Worm (Caenorhabditis elegans) whole organism, L2 larva: ENCODE results near the gene ugt-7.
A peak's percentile ranks its signal among the peaks of the same experiment; 100 is the strongest.

Experiments used
- C34F6.9 ChIP-seq: fragments of 150-350 bp; optimal IDR thresholded peaks from 2 replicates; lab custom pipeline; 2014; ENCODE audit warnings: missing biosample characterization, missing genetic modification characterization
- F13H6.1 ChIP-seq: sonication (generic microtip); optimal IDR thresholded peaks from 2 replicates; lab custom pipeline; 2016; ENCODE audit warnings: missing genetic modification characterization, missing compliant biosample characterization
- R02D3.7 ChIP-seq: fragments of 150-350 bp; optimal IDR thresholded peaks from 2 replicates; lab custom pipeline; 2014; ENCODE audit warnings: missing biosample characterization, missing genetic modification characterization
- Y55F3AM.14 ChIP-seq: fragments of 200-800 bp; sonication (Bioruptor generic); optimal IDR thresholded peaks from 2 replicates; lab custom pipeline; 2018; ENCODE audit warnings: mild to moderate bottlenecking, missing genetic modification characterization, missing compliant biosample characterization
- ZK546.5 ChIP-seq: sonication (generic microtip); optimal IDR thresholded peaks from 2 replicates; lab custom pipeline; 2017; ENCODE audit warnings: missing biosample characterization, missing genetic modification characterization
- alr-1 ChIP-seq: fragments of 150-350 bp; optimal IDR thresholded peaks from 2 replicates; lab custom pipeline; 2014; ENCODE audit warnings: missing biosample characterization, missing genetic modification characterization
- aly-2 ChIP-seq: fragments of 150-350 bp; optimal IDR thresholded peaks from 2 replicates; lab custom pipeline; 2014; ENCODE audit warnings: missing biosample characterization, missing genetic modification characterization
- ama-1 ChIP-seq: fragments of 150-350 bp; optimal IDR thresholded peaks from 2 replicates; lab custom pipeline; 2018; ENCODE audit warnings: inconsistent platforms
- blmp-1 ChIP-seq: sonication (generic microtip); optimal IDR thresholded peaks from 2 replicates; lab custom pipeline; 2017; ENCODE audit warnings: missing genetic modification characterization, mild to moderate bottlenecking, missing compliant biosample characterization, antibody characterized with exemption, moderate library complexity; ENCODE audit not compliant: insufficient read depth
- ceh-16 ChIP-seq: fragments of 150-350 bp; optimal IDR thresholded peaks from 2 replicates; lab custom pipeline; 2014; ENCODE audit warnings: missing biosample characterization, missing genetic modification characterization
- ceh-82 ChIP-seq: fragments of 150-350 bp; optimal IDR thresholded peaks from 2 replicates; lab custom pipeline; 2014; ENCODE audit warnings: missing biosample characterization, missing genetic modification characterization
- crh-2 ChIP-seq: sonication (generic microtip); optimal IDR thresholded peaks from 2 replicates; lab custom pipeline; 2017; ENCODE audit warnings: missing biosample characterization, missing genetic modification characterization
- dmd-4 ChIP-seq: sonication (generic microtip); optimal IDR thresholded peaks from 2 replicates; lab custom pipeline; 2017; ENCODE audit warnings: missing biosample characterization, missing genetic modification characterization
- egl-27 ChIP-seq: sonication (generic microtip); optimal IDR thresholded peaks from 3 replicates; lab custom pipeline; 2017; ENCODE audit warnings: missing biosample characterization, missing genetic modification reagents, missing genetic modification characterization
- elt-1 ChIP-seq: fragments of 150-350 bp; optimal IDR thresholded peaks from 2 replicates; lab custom pipeline; 2014; ENCODE audit warnings: missing biosample characterization, missing genetic modification characterization
- elt-3 ChIP-seq: sonication (generic microtip); optimal IDR thresholded peaks from 2 replicates; lab custom pipeline; 2017; ENCODE audit warnings: missing biosample characterization, missing genetic modification characterization
- fos-1 ChIP-seq: fragments of 150-350 bp; optimal IDR thresholded peaks from 2 replicates; lab custom pipeline; 2014; ENCODE audit warnings: missing biosample characterization, missing genetic modification characterization
- gmeb-1 ChIP-seq: fragments of 150-350 bp; optimal IDR thresholded peaks from 2 replicates; lab custom pipeline; 2014; ENCODE audit warnings: missing biosample characterization, missing genetic modification characterization
- lin-11 ChIP-seq: fragments of 150-350 bp; sonication (generic microtip); optimal IDR thresholded peaks from 2 replicates; lab custom pipeline; 2014; ENCODE audit warnings: missing biosample characterization, missing genetic modification characterization, inconsistent platforms, mixed read lengths
- lin-13 ChIP-seq: fragments of 150-350 bp; optimal IDR thresholded peaks from 2 replicates; lab custom pipeline; 2014; ENCODE audit warnings: missing biosample characterization, missing genetic modification reagents, missing genetic modification characterization
- lin-39 ChIP-seq: fragments of 150-350 bp; optimal IDR thresholded peaks from 2 replicates; lab custom pipeline; 2014; ENCODE audit warnings: missing biosample characterization, missing genetic modification reagents, missing genetic modification characterization
- lsy-2 ChIP-seq, 2 experiments: fragments of 150-350 bp in 1 of 2; sonication (generic microtip) in 1 of 2; optimal IDR thresholded peaks; 2 replicates each; lab custom pipeline; 2014 to 2017; ENCODE audit warnings: missing biosample characterization in 2 of 2, missing genetic modification characterization in 2 of 2
- mab-5 ChIP-seq: fragments of 150-350 bp; optimal IDR thresholded peaks from 2 replicates; lab custom pipeline; 2014; ENCODE audit warnings: missing biosample characterization, missing genetic modification characterization
- mbf-1 ChIP-seq: sonication (generic microtip); optimal IDR thresholded peaks from 2 replicates; lab custom pipeline; 2017; ENCODE audit warnings: missing biosample characterization, missing genetic modification characterization
- mdl-1 ChIP-seq, 2 experiments: fragments of 150-350 bp in 1 of 2; sonication (generic microtip) in 1 of 2; optimal IDR thresholded peaks; 2 replicates each; lab custom pipeline; 2017; ENCODE audit warnings: missing biosample characterization in 2 of 2, missing genetic modification characterization in 2 of 2
- nhr-10 ChIP-seq: sonication (generic microtip); optimal IDR thresholded peaks from 2 replicates; lab custom pipeline; 2017; ENCODE audit warnings: missing biosample characterization, missing genetic modification characterization
- nhr-11 ChIP-seq: fragments of 150-350 bp; optimal IDR thresholded peaks from 2 replicates; lab custom pipeline; 2014; ENCODE audit warnings: missing biosample characterization, missing genetic modification characterization
- nhr-12 ChIP-seq: fragments of 150-350 bp; optimal IDR thresholded peaks from 2 replicates; lab custom pipeline; 2014; ENCODE audit warnings: missing biosample characterization, missing genetic modification characterization
- nhr-129 ChIP-seq: fragments of 150-350 bp; optimal IDR thresholded peaks from 2 replicates; lab custom pipeline; 2014; ENCODE audit warnings: missing biosample characterization, missing genetic modification characterization
- nhr-21 ChIP-seq: fragments of 150-350 bp; optimal IDR thresholded peaks from 2 replicates; lab custom pipeline; 2014; ENCODE audit warnings: missing biosample characterization, missing genetic modification characterization
- nhr-23 ChIP-seq: fragments of 150-350 bp; optimal IDR thresholded peaks from 2 replicates; lab custom pipeline; 2014; ENCODE audit warnings: missing biosample characterization, missing genetic modification reagents, missing genetic modification characterization
- nhr-237 ChIP-seq: fragments of 150-350 bp; optimal IDR thresholded peaks from 2 replicates; lab custom pipeline; 2014; ENCODE audit warnings: missing biosample characterization, missing genetic modification characterization
- nhr-25 ChIP-seq: fragments of 150-350 bp; sonication (generic microtip); optimal IDR thresholded peaks from 3 replicates; lab custom pipeline; 2014; ENCODE audit warnings: missing biosample characterization, missing genetic modification characterization
- nhr-6 ChIP-seq: fragments of 150-350 bp; optimal IDR thresholded peaks from 2 replicates; lab custom pipeline; 2014; ENCODE audit warnings: missing biosample characterization, missing genetic modification characterization
- nhr-77 ChIP-seq: fragments of 150-350 bp; optimal IDR thresholded peaks from 2 replicates; lab custom pipeline; 2014; ENCODE audit warnings: missing biosample characterization, missing genetic modification characterization
- peb-1 ChIP-seq: fragments of 150-350 bp; optimal IDR thresholded peaks from 2 replicates; lab custom pipeline; 2014; ENCODE audit warnings: missing biosample characterization, missing genetic modification characterization
- sem-4 ChIP-seq: fragments of 150-350 bp; optimal IDR thresholded peaks from 2 replicates; lab custom pipeline; 2014; ENCODE audit warnings: missing biosample characterization, missing genetic modification reagents, missing genetic modification characterization
- skn-1 ChIP-seq: sonication (generic microtip); optimal IDR thresholded peaks from 2 replicates; lab custom pipeline; 2017; ENCODE audit warnings: missing biosample characterization, missing genetic modification characterization
- sma-3 ChIP-seq: sonication (generic microtip); optimal IDR thresholded peaks from 2 replicates; lab custom pipeline; 2016; ENCODE audit warnings: missing genetic modification reagents, missing genetic modification characterization, missing compliant biosample characterization
- sma-9 ChIP-seq, 2 experiments: fragments of 150-350 bp in 1 of 2; sonication (generic microtip) in 1 of 2; optimal IDR thresholded peaks; 2 replicates each; lab custom pipeline; 2014 to 2016; ENCODE audit warnings: missing genetic modification characterization in 2 of 2, mild to moderate bottlenecking in 1 of 2, missing biosample characterization in 1 of 2, missing compliant biosample characterization in 1 of 2, missing genetic modification reagents in 1 of 2, moderate library complexity in 1 of 2
- snpc-4 ChIP-seq: fragments of 150-350 bp; optimal IDR thresholded peaks from 2 replicates; lab custom pipeline; 2014; ENCODE audit warnings: missing biosample characterization, missing genetic modification characterization
- unc-39 ChIP-seq: fragments of 150-350 bp; optimal IDR thresholded peaks from 2 replicates; lab custom pipeline; 2014; ENCODE audit warnings: missing biosample characterization, missing genetic modification characterization
- unc-55 ChIP-seq: fragments of 150-350 bp; sonication (generic microtip); optimal IDR thresholded peaks from 3 replicates; lab custom pipeline; 2014; ENCODE audit warnings: missing biosample characterization, missing genetic modification reagents, missing genetic modification characterization
- unc-62 ChIP-seq: fragments of 150-350 bp; optimal IDR thresholded peaks from 2 replicates; lab custom pipeline; 2014; ENCODE audit warnings: missing biosample characterization, missing genetic modification reagents, missing genetic modification characterization
- zag-1 ChIP-seq: fragments of 150-350 bp; optimal IDR thresholded peaks from 2 replicates; lab custom pipeline; 2014; ENCODE audit warnings: missing biosample characterization, missing genetic modification characterization
- ztf-1 ChIP-seq: fragments of 200-800 bp; sonication (Bioruptor generic); conservative IDR thresholded peaks from 2 replicates; pipeline ENCODE4 v1.3.6; 2022; ENCODE audit warnings: missing genetic modification characterization, missing compliant biosample characterization
- ztf-11 ChIP-seq: sonication (generic microtip); optimal IDR thresholded peaks from 2 replicates; lab custom pipeline; 2017; ENCODE audit warnings: missing biosample characterization, missing genetic modification characterization
- ztf-4 ChIP-seq: fragments of 150-350 bp; optimal IDR thresholded peaks from 2 replicates; lab custom pipeline; 2014; ENCODE audit warnings: missing biosample characterization, missing genetic modification characterization

ugt-7 gene

ce11 chrV:5000406-5000805 is at the start of gene ugt-7:
Gene ugt-7 (minus strand): TSS chrV:5000566.
- TF ChIP-seq mbf-1 (tag; lab: Kevin White, UChicago) = no peak
- TF ChIP-seq lin-11 = no peak
- TF ChIP-seq fos-1 (tag; lab: Kevin White, UChicago) = peak; percentile 66
- no peak for TF ChIP-seq nhr-11 (tag; lab: Kevin White, UChicago)
- TF ChIP-seq, all 48 proteins: peak for 1

ce11 chrV:5049333-5049942 is 49.1 kb upstream of the ugt-7 start, which contains the start of the genes pqn-51 and K11D12.14:
Gene pqn-51 (plus strand): TSS chrV:5049607.
Gene K11D12.14 (plus strand): TSS chrV:5049636.
- TF ChIP-seq ztf-11 (tag; lab: Kevin White, UChicago) = no peak
- TF ChIP-seq alr-1 (tag; lab: Kevin White, UChicago) = no peak
- peak; percentile 92 for TF ChIP-seq gmeb-1 (tag; lab: Kevin White, UChicago)
- peak; percentile 81 for TF ChIP-seq snpc-4 (tag; lab: Kevin White, UChicago)
- TF ChIP-seq lin-39 (tag; lab: Kevin White, UChicago) = no peak
- TF ChIP-seq fos-1 (tag; lab: Kevin White, UChicago) = peak; percentile 92
- peak; percentile 94 for TF ChIP-seq nhr-21 (tag; lab: Kevin White, UChicago)
- TF ChIP-seq Y55F3AM.14 = peak; percentile 98
- no peak for TF ChIP-seq dmd-4 (tag; lab: Kevin White, UChicago)
- TF ChIP-seq ceh-82 (tag; lab: Kevin White, UChicago) = peak; percentile 40
- peak; percentile 64 for TF ChIP-seq mab-5 (tag; lab: Kevin White, UChicago)
- peak; percentile 89 for TF ChIP-seq ztf-4 (tag; lab: Kevin White, UChicago)
- TF ChIP-seq skn-1 = no peak
- peak; percentile 90 for TF ChIP-seq sem-4 (tag; lab: Kevin White, UChicago)
- peak; percentile 91 for TF ChIP-seq unc-55
- peak; percentile 88 for TF ChIP-seq nhr-6 (tag; lab: Kevin White, UChicago)
- TF ChIP-seq elt-1 (tag; lab: Kevin White, UChicago) = no peak
- peak in 1 of 2 experiments; percentile 59 for TF ChIP-seq mdl-1 (tag; optimal IDR thresholded peaks at IDR 0.05; lab: Kevin White, UChicago)
- TF ChIP-seq egl-27 (tag; lab: Kevin White, UChicago) = peak; percentile 86
- peak; percentile 98 for TF ChIP-seq ama-1 (lab: Kevin White, UChicago)
- peak; percentile 87 for TF ChIP-seq lin-13 (GFP tag; lab: Kevin White, UChicago)
- TF ChIP-seq ztf-1 (GFP tag; lab: Robert Waterston, UW) = no peak
- peak; percentile 90 for TF ChIP-seq sma-9 (GFP tag; optimal IDR thresholded peaks at IDR 0.05; lab: Kevin White, UChicago)
- peak; percentile 47 for TF ChIP-seq sma-9 (tag; optimal IDR thresholded peaks at IDR 0.05; lab: Kevin White, UChicago)
- TF ChIP-seq F13H6.1 (tag; lab: Kevin White, UChicago) = peak; percentile 98
- no peak for TF ChIP-seq nhr-77
- no peak for TF ChIP-seq nhr-23 (tag; lab: Kevin White, UChicago)
- peak; percentile 92 for TF ChIP-seq lin-11
- TF ChIP-seq elt-3 (tag; lab: Kevin White, UChicago) = no peak
- TF ChIP-seq C34F6.9 (tag; lab: Kevin White, UChicago) = peak; percentile 96
- peak; percentile 61 for TF ChIP-seq nhr-237 (tag; lab: Kevin White, UChicago)
- TF ChIP-seq peb-1 = no peak
- TF ChIP-seq nhr-10 (tag; lab: Kevin White, UChicago) = peak; percentile 15
- TF ChIP-seq ZK546.5 (tag; lab: Kevin White, UChicago) = peak; percentile 95
- TF ChIP-seq mbf-1 (tag; lab: Kevin White, UChicago) = no peak
- TF ChIP-seq R02D3.7 (tag; lab: Kevin White, UChicago) = peak; percentile 1
- peak; percentile 79 for TF ChIP-seq blmp-1 (tag; lab: Kevin White, UChicago)
- peak; percentile 48 for TF ChIP-seq ceh-16 (tag; lab: Kevin White, UChicago)
- no peak for TF ChIP-seq nhr-11 (tag; lab: Kevin White, UChicago)
- peak; percentile 79 to 93 for TF ChIP-seq lsy-2 (tag; optimal IDR thresholded peaks at IDR 0.05; lab: Kevin White, UChicago)
- TF ChIP-seq unc-39 (tag; lab: Kevin White, UChicago) = no peak
- TF ChIP-seq unc-62 (GFP tag; lab: Kevin White, UChicago) = peak; percentile 35
- TF ChIP-seq zag-1 (tag; lab: Kevin White, UChicago) = peak; percentile 68
- TF ChIP-seq nhr-25 (tag; lab: Kevin White, UChicago) = peak; percentile 90
- TF ChIP-seq aly-2 (tag; lab: Kevin White, UChicago) = no peak
- TF ChIP-seq sma-3 = peak; percentile 95
- TF ChIP-seq nhr-129 = peak; percentile 97
- TF ChIP-seq crh-2 (tag; lab: Kevin White, UChicago) = peak; percentile 95
- no peak for TF ChIP-seq nhr-12 (tag; lab: Kevin White, UChicago)
